Fruit fly (Drosophila melanogaster) whole organism, prepupa: ENCODE results near the gene CG4199.

Source experiments
- CG6163 ChIP-seq: fragments of 200-800 bp; sonication (Bioruptor generic); IDR thresholded peaks from 3 replicates; pipeline ENCODE4 v1.3.6; 2022; ENCODE audit warnings: missing biosample characterization, missing genetic modification characterization
- Eip93F ChIP-seq: fragments of 200-800 bp; sonication (Bioruptor generic); optimal IDR thresholded peaks from 2 replicates; lab custom pipeline; 2016; ENCODE audit warnings: missing biosample characterization, mild to moderate bottlenecking, missing genetic modification characterization
- Sox14 ChIP-seq: fragments of 200-800 bp; sonication (Bioruptor generic); optimal IDR thresholded peaks from 3 replicates; lab custom pipeline; 2016; ENCODE audit warnings: missing biosample characterization, missing genetic modification characterization
- eg ChIP-seq: fragments of 200-800 bp; sonication (Bioruptor generic); IDR thresholded peaks from 3 replicates; pipeline ENCODE4 v1.3.6; 2022; ENCODE audit warnings: missing biosample characterization, missing genetic modification characterization
- topi ChIP-seq: fragments of 200-800 bp; sonication (Bioruptor generic); optimal IDR thresholded peaks from 3 replicates; lab custom pipeline; 2016; ENCODE audit warnings: missing biosample characterization, missing genetic modification characterization

CG4199 gene

dm6 chrX:2031308-2031707 lies 42.0 kb downstream of the CG4199 start:
- TF ChIP-seq CG6163 = 0 out of 3 replicates have a peak, but pooled peaks have one; percentile 18
- no peak for TF ChIP-seq Sox14 (GFP tag; lab: Kevin White, UChicago)

dm6 chrX:2024819-2025218 lies 48.5 kb downstream of the CG4199 start:
- TF ChIP-seq eg (GFP tag; lab: Robert Waterston, UW) (no peak), topi (GFP tag; lab: Kevin White, UChicago) (no peak), Eip93F (no peak)
